Fruit fly (Drosophila melanogaster): Measurements from ENCODE around the gene CG7768.

CG7768 gene

DNA sequence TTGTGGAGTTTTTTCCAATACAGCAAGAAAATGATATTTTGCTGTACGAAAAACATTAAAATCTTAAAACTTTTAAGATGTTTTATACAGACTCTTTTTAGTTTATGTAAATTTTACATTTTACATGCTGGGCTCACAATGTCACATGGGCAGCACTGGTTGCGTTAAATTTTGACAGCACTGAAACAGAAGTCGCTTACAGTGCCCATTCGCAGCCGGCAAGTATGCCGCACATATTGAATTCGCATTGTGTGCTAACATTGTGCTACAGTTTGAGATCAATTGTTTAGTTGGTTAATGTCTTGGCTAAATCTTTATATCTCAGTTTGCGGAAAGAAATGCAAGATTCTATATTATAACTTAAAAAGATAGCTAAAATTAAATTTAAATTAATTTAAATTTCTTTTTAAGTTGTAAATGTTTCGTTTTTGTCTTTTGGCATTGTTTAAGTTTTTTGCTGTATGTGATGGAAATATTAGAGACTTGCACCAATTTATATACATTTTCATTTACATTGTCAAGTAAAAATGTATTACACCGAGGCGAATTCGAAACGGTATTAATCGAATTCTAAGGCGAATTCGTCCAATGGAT, 5.6 kb upstream of the CG7768 start (continued):
- TF ChIP-seq Bgb (GFP tag; IDR thresholded peaks at IDR 0.05; ENCODE audit: partially characterized antibody) (peak; percentile 73), inv (GFP tag; IDR thresholded peaks at IDR 0.05; ENCODE audit: partially characterized antibody) (no peak; the same call in 1 of the 2 replicates), Lhr (GFP tag; optimal IDR thresholded peaks at IDR 0.05) (peak; percentile 14), CG42726 (GFP tag; IDR thresholded peaks at IDR 0.05; ENCODE audit: partially characterized antibody) (peak; percentile 72), E2f1 (GFP tag; IDR thresholded peaks at IDR 0.05) (no peak), tio (GFP tag; optimal IDR thresholded peaks at IDR 0.05) (no peak), Scr (GFP tag; IDR thresholded peaks at IDR 0.05; ENCODE audit: partially characterized antibody) (peak; percentile 31), CG17568 (GFP tag; optimal IDR thresholded peaks at IDR 0.05) (no peak), CG5245 (GFP tag; optimal IDR thresholded peaks at IDR 0.05) (no peak), maf-S (GFP tag; optimal IDR thresholded peaks at IDR 0.05) (no peak), Atf3 (GFP tag; optimal IDR thresholded peaks at IDR 0.05) (no peak), her (GFP tag; optimal IDR thresholded peaks at IDR 0.05) (no peak), CG12219 (GFP tag; optimal IDR thresholded peaks at IDR 0.05) (no peak), hkb (optimal IDR thresholded peaks at IDR 0.05) (peak; percentile 37), hkb (GFP tag; IDR thresholded peaks at IDR 0.05) (no peak), CG16779 (GFP tag; IDR thresholded peaks at IDR 0.05) (no peak), CG11504 (tag; optimal IDR thresholded peaks at IDR 0.05) (peak; percentile 11), pita (GFP tag; optimal IDR thresholded peaks at IDR 0.05) (peak; percentile 68), bbx (GFP tag; IDR thresholded peaks at IDR 0.05; ENCODE audit: partially characterized antibody) (peak; percentile 63; the same call in 1 of the 2 replicates), Ptx1 (GFP tag; IDR thresholded peaks at IDR 0.05) (no peak), BtbVII (GFP tag; optimal IDR thresholded peaks at IDR 0.05) (no peak), HLH3B (GFP tag; IDR thresholded peaks at IDR 0.05) (no peak), amos (GFP tag; IDR thresholded peaks at IDR 0.05; ENCODE audit: partially characterized antibody) (peak; percentile 42), CG6175 (GFP tag; IDR thresholded peaks at IDR 0.05) (no peak), HmgZ (tag; optimal IDR thresholded peaks at IDR 0.05) (peak; percentile 12), CG17359 (tag; optimal IDR thresholded peaks at IDR 0.05) (no peak), stwl (tag; optimal IDR thresholded peaks at IDR 0.05) (peak; percentile 73), ttk (GFP tag; IDR thresholded peaks at IDR 0.05) (no peak), yki (optimal IDR thresholded peaks at IDR 0.05) (peak; percentile 6), Mes4 (GFP tag; optimal IDR thresholded peaks at IDR 0.05) (no peak), Asciz (GFP tag; optimal IDR thresholded peaks at IDR 0.05) (no peak), chinmo (GFP tag; IDR thresholded peaks at IDR 0.05; ENCODE audit: partially characterized antibody) (0 out of 4 replicates have a peak, but pooled peaks have one; percentile 3), cato (GFP tag; optimal IDR thresholded peaks at IDR 0.05; ENCODE audit: borderline replicate concordance) (no peak), knrl (GFP tag; IDR thresholded peaks at IDR 0.05; ENCODE audit: partially characterized antibody) (peak; percentile 66), CG2712 (tag; optimal IDR thresholded peaks at IDR 0.05) (peak; percentile 28), vvl (GFP tag; IDR thresholded peaks at IDR 0.05) (peak; percentile 61; the same call in 1 of the 2 replicates), pzg (GFP tag; optimal IDR thresholded peaks at IDR 0.05) (peak; percentile 6), wor (GFP tag; IDR thresholded peaks at IDR 0.05) (no peak), az2 (GFP tag; optimal IDR thresholded peaks at IDR 0.05) (no peak), Nf-YC (tag; optimal IDR thresholded peaks at IDR 0.05) (peak; percentile 19), CG17361 (GFP tag; IDR thresholded peaks at IDR 0.05) (peak; percentile 47; the same call in 1 of the 3 replicates), CG14710 (tag; optimal IDR thresholded peaks at IDR 0.05) (peak; percentile 29), CG18599 (GFP tag; optimal IDR thresholded peaks at IDR 0.05) (no peak), CTCF (GFP tag; optimal IDR thresholded peaks at IDR 0.05) (peak; percentile 86), CG8290 (GFP tag; optimal IDR thresholded peaks at IDR 0.05) (no peak), CG8290 (tag; optimal IDR thresholded peaks at IDR 0.05) (no peak), vnd (GFP tag; IDR thresholded peaks at IDR 0.05; ENCODE audit: partially characterized antibody) (0 out of 3 replicates have a peak, but pooled peaks have one; percentile 17), B-H1 (GFP tag; IDR thresholded peaks at IDR 0.05) (no peak), CG13123 (GFP tag; optimal IDR thresholded peaks at IDR 0.05) (no peak), CG2199 (GFP tag; IDR thresholded peaks at IDR 0.05) (peak; percentile 61; the same call in 1 of the 3 replicates)

Measured in whole organism, embryonic.